Worm (Caenorhabditis elegans) whole organism, L2 larva: ENCODE results near the gene srbc-63.
A peak's percentile ranks its signal among the peaks of the same experiment; 100 is the strongest.

Source experiments
- C34F6.9 ChIP-seq: fragments of 150-350 bp; optimal IDR thresholded peaks from 2 replicates; lab custom pipeline; 2014; ENCODE audit warnings: missing biosample characterization, missing genetic modification characterization
- F13H6.1 ChIP-seq: sonication (generic microtip); optimal IDR thresholded peaks from 2 replicates; lab custom pipeline; 2016; ENCODE audit warnings: missing genetic modification characterization, missing compliant biosample characterization
- R02D3.7 ChIP-seq: fragments of 150-350 bp; optimal IDR thresholded peaks from 2 replicates; lab custom pipeline; 2014; ENCODE audit warnings: missing biosample characterization, missing genetic modification characterization
- ZK546.5 ChIP-seq: sonication (generic microtip); optimal IDR thresholded peaks from 2 replicates; lab custom pipeline; 2017; ENCODE audit warnings: missing biosample characterization, missing genetic modification characterization
- alr-1 ChIP-seq: fragments of 150-350 bp; optimal IDR thresholded peaks from 2 replicates; lab custom pipeline; 2014; ENCODE audit warnings: missing biosample characterization, missing genetic modification characterization
- aly-2 ChIP-seq: fragments of 150-350 bp; optimal IDR thresholded peaks from 2 replicates; lab custom pipeline; 2014; ENCODE audit warnings: missing biosample characterization, missing genetic modification characterization
- blmp-1 ChIP-seq: sonication (generic microtip); optimal IDR thresholded peaks from 2 replicates; lab custom pipeline; 2017; ENCODE audit warnings: missing genetic modification characterization, mild to moderate bottlenecking, missing compliant biosample characterization, antibody characterized with exemption, moderate library complexity; ENCODE audit not compliant: insufficient read depth
- ceh-82 ChIP-seq: fragments of 150-350 bp; optimal IDR thresholded peaks from 2 replicates; lab custom pipeline; 2014; ENCODE audit warnings: missing biosample characterization, missing genetic modification characterization
- crh-2 ChIP-seq: sonication (generic microtip); optimal IDR thresholded peaks from 2 replicates; lab custom pipeline; 2017; ENCODE audit warnings: missing biosample characterization, missing genetic modification characterization
- egl-27 ChIP-seq: sonication (generic microtip); optimal IDR thresholded peaks from 3 replicates; lab custom pipeline; 2017; ENCODE audit warnings: missing biosample characterization, missing genetic modification reagents, missing genetic modification characterization
- elt-1 ChIP-seq: fragments of 150-350 bp; optimal IDR thresholded peaks from 2 replicates; lab custom pipeline; 2014; ENCODE audit warnings: missing biosample characterization, missing genetic modification characterization
- elt-3 ChIP-seq: sonication (generic microtip); optimal IDR thresholded peaks from 2 replicates; lab custom pipeline; 2017; ENCODE audit warnings: missing biosample characterization, missing genetic modification characterization
- fos-1 ChIP-seq: fragments of 150-350 bp; optimal IDR thresholded peaks from 2 replicates; lab custom pipeline; 2014; ENCODE audit warnings: missing biosample characterization, missing genetic modification characterization
- gmeb-1 ChIP-seq: fragments of 150-350 bp; optimal IDR thresholded peaks from 2 replicates; lab custom pipeline; 2014; ENCODE audit warnings: missing biosample characterization, missing genetic modification characterization
- lin-11 ChIP-seq: fragments of 150-350 bp; sonication (generic microtip); optimal IDR thresholded peaks from 2 replicates; lab custom pipeline; 2014; ENCODE audit warnings: missing biosample characterization, missing genetic modification characterization, inconsistent platforms, mixed read lengths
- lsy-2 ChIP-seq, 2 experiments: fragments of 150-350 bp in 1 of 2; sonication (generic microtip) in 1 of 2; optimal IDR thresholded peaks; 2 replicates each; lab custom pipeline; 2014 to 2017; ENCODE audit warnings: missing biosample characterization in 2 of 2, missing genetic modification characterization in 2 of 2
- mab-5 ChIP-seq: fragments of 150-350 bp; optimal IDR thresholded peaks from 2 replicates; lab custom pipeline; 2014; ENCODE audit warnings: missing biosample characterization, missing genetic modification characterization
- mbf-1 ChIP-seq: sonication (generic microtip); optimal IDR thresholded peaks from 2 replicates; lab custom pipeline; 2017; ENCODE audit warnings: missing biosample characterization, missing genetic modification characterization
- nhr-10 ChIP-seq: sonication (generic microtip); optimal IDR thresholded peaks from 2 replicates; lab custom pipeline; 2017; ENCODE audit warnings: missing biosample characterization, missing genetic modification characterization
- nhr-12 ChIP-seq: fragments of 150-350 bp; optimal IDR thresholded peaks from 2 replicates; lab custom pipeline; 2014; ENCODE audit warnings: missing biosample characterization, missing genetic modification characterization
- nhr-129 ChIP-seq: fragments of 150-350 bp; optimal IDR thresholded peaks from 2 replicates; lab custom pipeline; 2014; ENCODE audit warnings: missing biosample characterization, missing genetic modification characterization
- nhr-23 ChIP-seq: fragments of 150-350 bp; optimal IDR thresholded peaks from 2 replicates; lab custom pipeline; 2014; ENCODE audit warnings: missing biosample characterization, missing genetic modification reagents, missing genetic modification characterization
- nhr-6 ChIP-seq: fragments of 150-350 bp; optimal IDR thresholded peaks from 2 replicates; lab custom pipeline; 2014; ENCODE audit warnings: missing biosample characterization, missing genetic modification characterization
- nhr-77 ChIP-seq: fragments of 150-350 bp; optimal IDR thresholded peaks from 2 replicates; lab custom pipeline; 2014; ENCODE audit warnings: missing biosample characterization, missing genetic modification characterization
- sem-4 ChIP-seq: fragments of 150-350 bp; optimal IDR thresholded peaks from 2 replicates; lab custom pipeline; 2014; ENCODE audit warnings: missing biosample characterization, missing genetic modification reagents, missing genetic modification characterization
- skn-1 ChIP-seq: sonication (generic microtip); optimal IDR thresholded peaks from 2 replicates; lab custom pipeline; 2017; ENCODE audit warnings: missing biosample characterization, missing genetic modification characterization
- sma-3 ChIP-seq: sonication (generic microtip); optimal IDR thresholded peaks from 2 replicates; lab custom pipeline; 2016; ENCODE audit warnings: missing genetic modification reagents, missing genetic modification characterization, missing compliant biosample characterization
- sma-9 ChIP-seq, 2 experiments: fragments of 150-350 bp in 1 of 2; sonication (generic microtip) in 1 of 2; optimal IDR thresholded peaks; 2 replicates each; lab custom pipeline; 2014 to 2016; ENCODE audit warnings: missing genetic modification characterization in 2 of 2, mild to moderate bottlenecking in 1 of 2, missing biosample characterization in 1 of 2, missing compliant biosample characterization in 1 of 2, missing genetic modification reagents in 1 of 2, moderate library complexity in 1 of 2
- snpc-4 ChIP-seq: fragments of 150-350 bp; optimal IDR thresholded peaks from 2 replicates; lab custom pipeline; 2014; ENCODE audit warnings: missing biosample characterization, missing genetic modification characterization
- unc-39 ChIP-seq: fragments of 150-350 bp; optimal IDR thresholded peaks from 2 replicates; lab custom pipeline; 2014; ENCODE audit warnings: missing biosample characterization, missing genetic modification characterization
- unc-55 ChIP-seq: fragments of 150-350 bp; sonication (generic microtip); optimal IDR thresholded peaks from 3 replicates; lab custom pipeline; 2014; ENCODE audit warnings: missing biosample characterization, missing genetic modification reagents, missing genetic modification characterization
- unc-62 ChIP-seq: fragments of 150-350 bp; optimal IDR thresholded peaks from 2 replicates; lab custom pipeline; 2014; ENCODE audit warnings: missing biosample characterization, missing genetic modification reagents, missing genetic modification characterization
- ztf-1 ChIP-seq: fragments of 200-800 bp; sonication (Bioruptor generic); conservative IDR thresholded peaks from 2 replicates; pipeline ENCODE4 v1.3.6; 2022; ENCODE audit warnings: missing genetic modification characterization, missing compliant biosample characterization
- ztf-4 ChIP-seq: fragments of 150-350 bp; optimal IDR thresholded peaks from 2 replicates; lab custom pipeline; 2014; ENCODE audit warnings: missing biosample characterization, missing genetic modification characterization

Gene srbc-63

ce11 chrV:15406928-15407327 lies 5.6 kb downstream of the srbc-63 start, which contains the start of gene srh-257:
TSS of gene srh-257 (plus strand) at chrV:15407228.
- no peak for TF ChIP-seq unc-39 (tag; lab: Kevin White, UChicago)
- no peak for TF ChIP-seq mbf-1 (tag; lab: Kevin White, UChicago)

DNA sequence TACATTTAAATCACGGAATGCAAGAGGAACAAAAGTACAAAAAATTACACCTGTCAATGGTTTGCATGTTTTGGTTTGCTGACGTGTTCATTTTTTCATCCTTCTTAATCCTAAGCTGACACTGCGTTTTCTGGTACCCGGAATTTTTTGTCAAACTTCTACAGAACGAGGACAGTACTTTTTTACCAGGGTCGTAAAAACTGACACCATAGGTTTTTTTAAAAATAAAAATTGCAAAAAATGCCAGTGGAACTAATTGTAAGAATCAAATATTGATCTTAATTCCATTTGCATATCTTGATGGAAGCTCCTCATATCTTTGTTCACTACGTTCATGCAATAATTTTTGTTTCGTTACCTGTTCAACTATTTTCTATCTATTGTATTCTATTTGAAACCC lies 7.7 kb downstream of the srbc-63 start, which contains the start of gene srh-258:
Gene srh-258, plus strand, starts transcription at position 301 of the 400 bp plus-strand sequence.
- TF ChIP-seq ZK546.5 (no peak), lsy-2 (tag; optimal IDR thresholded peaks at IDR 0.05; lab: Kevin White, UChicago) (no peak), nhr-77 (tag; lab: Kevin White, UChicago) (no peak), sma-3 (GFP tag; lab: Kevin White, UChicago) (no peak), nhr-6 (tag; lab: Kevin White, UChicago) (no peak), C34F6.9 (tag; lab: Kevin White, UChicago) (no peak), gmeb-1 (tag; lab: Kevin White, UChicago) (no peak), ceh-82 (no peak), mab-5 (tag; lab: Kevin White, UChicago) (no peak)

- TF ChIP-seq fos-1 (tag; lab: Kevin White, UChicago), result peak; percentile 16
- no peak for TF ChIP-seq snpc-4 (tag; lab: Kevin White, UChicago)
Measured at ce11 chrV:15401856-15402314, 10.6 kb downstream of the srbc-63 start, which contains the start of gene fbxa-135. TSS of gene fbxa-135 (plus strand) at chrV:15402264.

DNA sequence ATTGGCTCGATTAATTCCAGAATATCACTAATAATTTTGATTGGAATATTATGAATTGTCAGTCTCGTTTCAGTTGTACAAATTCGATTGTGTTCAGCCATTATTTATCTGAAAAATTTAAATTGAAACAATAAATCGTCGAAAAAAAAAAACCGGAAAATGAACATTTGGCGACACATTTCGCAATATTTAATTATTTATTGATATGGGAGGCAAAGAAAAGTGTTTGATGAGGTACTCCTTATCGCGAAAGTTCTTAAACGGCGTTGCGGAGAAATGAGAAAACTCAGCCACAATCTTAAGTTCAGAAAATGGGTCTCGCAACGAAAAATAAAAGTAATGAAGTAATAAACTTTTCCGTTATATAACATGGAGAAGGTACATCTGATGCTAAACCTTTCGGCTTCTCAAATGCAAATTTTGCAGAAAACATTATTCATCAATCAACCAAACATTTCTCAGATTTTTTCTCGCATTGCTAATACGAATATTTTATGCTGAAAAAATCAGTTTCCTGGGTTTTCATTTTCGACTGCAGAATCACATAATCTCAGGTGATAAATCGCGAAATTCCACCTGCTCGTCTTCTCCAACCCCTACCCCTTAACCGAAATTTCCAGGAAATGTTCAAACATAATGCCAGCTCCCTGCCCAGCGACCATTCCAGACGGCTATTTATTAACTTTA lies 12.7 kb downstream of the srbc-63 start, which contains the start of the genes T06E6.15 and sri-7:
Gene T06E6.15, minus strand, starts transcription at position 101 of the 687 bp plus-strand sequence.
Gene sri-7, plus strand, starts transcription at position 637 of the 687 bp plus-strand sequence.
- TF ChIP-seq R02D3.7 (tag; lab: Kevin White, UChicago) (no peak), unc-55 (no peak), nhr-23 (tag; lab: Kevin White, UChicago) (no peak), fos-1 (tag; lab: Kevin White, UChicago) (peak; percentile 33), alr-1 (tag; lab: Kevin White, UChicago) (no peak), sem-4 (tag; lab: Kevin White, UChicago) (no peak), nhr-129 (tag; lab: Kevin White, UChicago) (no peak), sma-9 (GFP tag; optimal IDR thresholded peaks at IDR 0.05; lab: Kevin White, UChicago) (no peak), sma-9 (tag; optimal IDR thresholded peaks at IDR 0.05; lab: Kevin White, UChicago) (no peak)
- TF ChIP-seq, all 48 proteins: peak for 1

- TF ChIP-seq F13H6.1 (tag; lab: Kevin White, UChicago) (no peak), unc-55 (no peak), snpc-4 (tag; lab: Kevin White, UChicago) (no peak), nhr-77 (tag; lab: Kevin White, UChicago) (no peak), elt-1 (tag; lab: Kevin White, UChicago) (no peak), ztf-1 (GFP tag; lab: Robert Waterston, UW) (no peak), blmp-1 (tag; lab: Kevin White, UChicago) (no peak), sma-3 (GFP tag; lab: Kevin White, UChicago) (no peak)
Measured at ce11 chrV:15398728-15399127, 13.8 kb downstream of the srbc-63 start, which contains the start of gene fbxa-199. TSS of gene fbxa-199 (minus strand) at chrV:15398828.

- TF ChIP-seq ZK546.5 (no peak), ztf-4 (tag; lab: Kevin White, UChicago) (no peak), nhr-23 (tag; lab: Kevin White, UChicago) (no peak), nhr-10 (no peak), mbf-1 (tag; lab: Kevin White, UChicago) (no peak), unc-39 (tag; lab: Kevin White, UChicago) (no peak), ztf-1 (GFP tag; lab: Robert Waterston, UW) (no peak), elt-1 (tag; lab: Kevin White, UChicago) (no peak)
Measured at ce11 chrV:15397139-15397538, 15.4 kb downstream of the srbc-63 start.

- no peak for TF ChIP-seq lin-11 (tag; lab: Kevin White, UChicago)
- no peak for TF ChIP-seq nhr-129 (tag; lab: Kevin White, UChicago)
- TF ChIP-seq unc-55, result no peak
- no peak for TF ChIP-seq unc-62 (GFP tag; lab: Kevin White, UChicago)
- TF ChIP-seq sma-9 (GFP tag; optimal IDR thresholded peaks at IDR 0.05; lab: Kevin White, UChicago), result no peak
- TF ChIP-seq sma-9 (tag; optimal IDR thresholded peaks at IDR 0.05; lab: Kevin White, UChicago), result no peak
- no peak for TF ChIP-seq blmp-1 (tag; lab: Kevin White, UChicago)
- TF ChIP-seq egl-27, result no peak
- TF ChIP-seq skn-1, result no peak
- TF ChIP-seq ceh-82, result no peak
- no peak for TF ChIP-seq mbf-1 (tag; lab: Kevin White, UChicago)
- TF ChIP-seq crh-2 (tag; lab: Kevin White, UChicago), result no peak
- TF ChIP-seq C34F6.9 (tag; lab: Kevin White, UChicago), result no peak
- no peak for TF ChIP-seq unc-39 (tag; lab: Kevin White, UChicago)
- no peak for TF ChIP-seq gmeb-1 (tag; lab: Kevin White, UChicago)
- no peak for TF ChIP-seq nhr-12 (tag; lab: Kevin White, UChicago)
- TF ChIP-seq elt-3 (tag; lab: Kevin White, UChicago), result no peak
- TF ChIP-seq alr-1 (tag; lab: Kevin White, UChicago), result no peak
- TF ChIP-seq aly-2 (tag; lab: Kevin White, UChicago), result no peak
- TF ChIP-seq snpc-4 (tag; lab: Kevin White, UChicago), result no peak
Measured at ce11 chrV:15395347-15395746, 17.2 kb downstream of the srbc-63 start, which contains the start of gene cyb-3. TSS of gene cyb-3 (plus strand) at chrV:15395696.
